Worm (Caenorhabditis elegans): ENCODE data around the gene sri-32.

ce11 chrII:3196966-3197365 lies 42.7 kb upstream of the sri-32 start, which contains the start of gene gcy-15:
- TF ChIP-seq ama-1 (optimal IDR thresholded peaks at IDR 0.05): no peak
- no peak for TF ChIP-seq ama-1 (GFP tag; optimal IDR thresholded peaks at IDR 0.05)
- no peak for TF ChIP-seq lir-1 (GFP tag; conservative IDR thresholded peaks at IDR 0.05)
- no peak for TF ChIP-seq unc-62 (GFP tag; optimal IDR thresholded peaks at IDR 0.05)
- TF ChIP-seq efl-1 (GFP tag; optimal IDR thresholded peaks at IDR 0.05): no peak
- TF ChIP-seq lsy-27 (tag; optimal IDR thresholded peaks at IDR 0.05; ENCODE audit: borderline replicate concordance, insufficient read depth): no peak
- TF ChIP-seq nfya-1 (tag; optimal IDR thresholded peaks at IDR 0.05; ENCODE audit: borderline replicate concordance, insufficient read depth): no peak
- TF ChIP-seq lin-26 (GFP tag; IDR thresholded peaks at IDR 0.05): no peak
- no peak for TF ChIP-seq unc-130 (GFP tag; optimal IDR thresholded peaks at IDR 0.05)
- no peak for TF ChIP-seq somi-1 (GFP tag; optimal IDR thresholded peaks at IDR 0.05)
- TF ChIP-seq him-1 (tag; optimal IDR thresholded peaks at IDR 0.05): no peak
- TF ChIP-seq hmg-1.2 (GFP tag; IDR thresholded peaks at IDR 0.05): no peak
- TF ChIP-seq zim-3 (tag; optimal IDR thresholded peaks at IDR 0.05): no peak

All from whole organism, young adult.